Worm (Caenorhabditis elegans): Measurements from ENCODE around the gene sdz-35.
"Not testable (repeated sequence)": the region's sequence is repeated elsewhere in the genome, so short reads cannot be mapped to it uniquely, and the experiment has no call there.

The sdz-35 gene

DNA sequence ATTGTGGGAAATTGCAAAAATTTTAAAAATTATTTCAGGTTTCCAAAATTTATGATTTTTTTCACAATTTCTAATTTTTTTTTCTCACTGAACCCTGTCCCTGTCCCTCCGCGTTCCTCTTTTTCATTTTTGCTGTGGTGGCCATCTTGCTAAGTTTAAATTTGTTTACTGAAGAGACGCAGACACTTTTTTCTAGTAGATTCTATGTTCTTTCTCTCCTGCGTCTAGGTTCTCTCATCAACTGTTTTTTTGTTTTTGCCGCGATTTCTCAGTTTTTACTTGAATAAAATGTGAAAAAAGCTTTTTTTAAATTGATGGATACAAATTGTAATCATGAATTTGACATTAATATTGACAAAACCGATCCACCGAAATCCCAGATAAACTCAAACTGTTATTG is 672 bp upstream of the sdz-35 start, which contains the start of gene ZC239.6:
TSS of gene ZC239.6 (plus strand) at position 381 of the 400 bp plus-strand sequence.
- TF ChIP-seq B0310.2 (tag; optimal IDR thresholded peaks at IDR 0.05) (no peak), hnd-1 (tag; optimal IDR thresholded peaks at IDR 0.05) (no peak), F13C5.2 (tag; optimal IDR thresholded peaks at IDR 0.05) (no peak), sea-1 (GFP tag; conservative IDR thresholded peaks at IDR 0.05) (no peak), ceh-36 (tag; optimal IDR thresholded peaks at IDR 0.05) (no peak), scrt-1 (GFP tag; IDR thresholded peaks at IDR 0.05) (no peak), ceh-13 (GFP tag; optimal IDR thresholded peaks at IDR 0.05) (no peak), ets-7 (tag; optimal IDR thresholded peaks at IDR 0.05) (no peak), hmbx-1 (tag; optimal IDR thresholded peaks at IDR 0.05) (no peak), flt-1 (GFP tag; IDR thresholded peaks at IDR 0.05) (no peak), ama-1 (optimal IDR thresholded peaks at IDR 0.05) (no peak), tbx-37 (GFP tag; conservative IDR thresholded peaks at IDR 0.05) (no peak), aly-1 (tag; optimal IDR thresholded peaks at IDR 0.05) (no peak), pes-1 (GFP tag; IDR thresholded peaks at IDR 0.05) (no peak), tbx-11 (GFP tag; IDR thresholded peaks at IDR 0.05) (no peak), hmg-4 (GFP tag; optimal IDR thresholded peaks at IDR 0.05) (no peak), tra-4 (tag; optimal IDR thresholded peaks at IDR 0.05) (no peak)

DNA sequence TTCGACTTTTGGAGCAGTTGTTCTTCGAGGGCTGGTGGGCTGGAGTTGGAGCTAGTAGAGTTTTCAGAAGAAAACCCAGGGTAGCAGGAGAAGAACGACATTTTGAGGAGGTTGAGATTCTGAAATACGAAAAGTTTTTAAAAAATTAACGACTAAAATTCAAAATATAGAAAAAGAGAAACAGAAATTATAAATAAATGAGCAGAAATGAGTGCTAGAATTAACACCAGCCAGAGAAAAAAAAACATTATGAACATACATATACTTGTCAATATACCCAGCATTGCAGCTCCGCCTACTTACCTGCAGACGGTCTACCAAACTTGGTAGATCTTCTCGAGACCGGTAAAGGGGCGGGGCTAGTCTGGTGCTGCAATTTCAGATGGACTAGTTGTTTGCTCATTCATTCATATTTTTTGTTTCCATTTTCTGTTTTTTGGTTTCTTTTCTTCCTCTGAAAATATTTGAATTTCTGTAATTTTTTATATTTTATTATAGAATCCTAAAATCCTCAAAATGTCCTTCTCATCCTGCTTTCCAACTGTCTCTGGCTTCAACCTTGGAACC is 2.1 kb downstream of the sdz-35 start, which contains the start of the genes ZC239.20 and ZC239.21:
TSS of gene ZC239.20 (minus strand) at position 101 of the 567 bp plus-strand sequence.
TSS of gene ZC239.21 (plus strand) at position 517 of the 567 bp plus-strand sequence.
- no peak for TF ChIP-seq hmg-4 (GFP tag; optimal IDR thresholded peaks at IDR 0.05)
- no peak for TF ChIP-seq aly-1 (tag; optimal IDR thresholded peaks at IDR 0.05)
- TF ChIP-seq sea-1 (GFP tag; conservative IDR thresholded peaks at IDR 0.05) = no peak
- no peak for TF ChIP-seq tra-4 (tag; optimal IDR thresholded peaks at IDR 0.05)
- TF ChIP-seq ama-1 (optimal IDR thresholded peaks at IDR 0.05) = no peak
- no peak for TF ChIP-seq F13C5.2 (tag; optimal IDR thresholded peaks at IDR 0.05)
- TF ChIP-seq tbx-11 (GFP tag; IDR thresholded peaks at IDR 0.05) = no peak
- TF ChIP-seq pes-1 (GFP tag; IDR thresholded peaks at IDR 0.05) = no peak
- no peak for TF ChIP-seq hmbx-1 (tag; optimal IDR thresholded peaks at IDR 0.05)
- no peak for TF ChIP-seq ceh-36 (tag; optimal IDR thresholded peaks at IDR 0.05)
- TF ChIP-seq flt-1 (GFP tag; IDR thresholded peaks at IDR 0.05) = no peak
- TF ChIP-seq scrt-1 (GFP tag; IDR thresholded peaks at IDR 0.05) = no peak
- no peak for TF ChIP-seq hnd-1 (tag; optimal IDR thresholded peaks at IDR 0.05)
- TF ChIP-seq tbx-37 (GFP tag; conservative IDR thresholded peaks at IDR 0.05) = no peak
- no peak for TF ChIP-seq B0310.2 (tag; optimal IDR thresholded peaks at IDR 0.05)

DNA sequence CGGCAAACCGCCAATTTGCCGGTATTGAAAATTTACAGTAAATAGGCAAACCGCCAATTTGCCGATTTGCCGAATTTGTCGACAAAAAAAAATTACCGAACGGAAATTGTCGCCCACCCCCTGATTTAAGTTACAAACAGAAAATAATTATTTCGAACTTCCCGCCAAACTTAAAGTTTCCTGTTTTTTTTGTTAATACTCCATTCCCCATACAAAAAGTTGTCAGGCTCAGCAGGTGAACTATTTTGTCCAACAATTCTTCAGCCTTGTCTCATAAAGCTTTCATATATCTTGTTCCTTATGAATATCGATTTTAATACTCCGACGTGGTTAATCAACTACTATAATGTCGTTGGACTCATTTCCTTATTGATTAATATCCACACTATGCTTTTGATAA is 5.2 kb downstream of the sdz-35 start, which contains the start of gene sri-50:
TSS of gene sri-50 (plus strand) at position 301 of the 400 bp plus-strand sequence.
- no peak for TF ChIP-seq pes-1 (GFP tag; IDR thresholded peaks at IDR 0.05)
- TF ChIP-seq ceh-36 (tag; optimal IDR thresholded peaks at IDR 0.05) = no peak
- TF ChIP-seq hmg-4 (GFP tag; optimal IDR thresholded peaks at IDR 0.05) = no peak
- no peak for TF ChIP-seq tra-4 (tag; optimal IDR thresholded peaks at IDR 0.05)
- TF ChIP-seq hnd-1 (tag; optimal IDR thresholded peaks at IDR 0.05) = no peak

DNA sequence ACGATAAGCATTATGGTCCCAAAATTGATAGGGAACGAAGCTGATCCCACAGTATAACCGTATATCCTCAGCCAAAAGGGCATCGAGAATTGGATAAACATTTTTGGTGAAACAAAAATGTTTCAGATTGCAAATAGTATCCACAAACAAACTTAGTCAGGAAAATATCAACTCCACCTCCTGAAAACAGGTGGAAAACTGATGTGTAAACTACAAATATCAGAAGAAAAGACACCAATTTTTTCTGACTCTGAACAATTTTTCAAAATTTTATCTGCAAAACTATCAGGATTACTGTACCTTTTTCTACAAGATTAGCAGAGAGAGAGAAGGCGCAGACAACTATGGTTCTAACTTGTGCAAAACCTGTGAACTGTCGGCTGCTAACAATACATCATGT is 6.1 kb downstream of the sdz-35 start, which contains the start of gene sri-53:
TSS of gene sri-53 (minus strand) at position 101 of the 400 bp plus-strand sequence.
- TF ChIP-seq tbx-11 (GFP tag; IDR thresholded peaks at IDR 0.05) (no peak), ceh-13 (GFP tag; optimal IDR thresholded peaks at IDR 0.05) (no peak), hmg-4 (GFP tag; optimal IDR thresholded peaks at IDR 0.05) (no peak), scrt-1 (GFP tag; IDR thresholded peaks at IDR 0.05) (no peak), B0310.2 (tag; optimal IDR thresholded peaks at IDR 0.05) (no peak), F13C5.2 (tag; optimal IDR thresholded peaks at IDR 0.05) (no peak), sea-1 (GFP tag; conservative IDR thresholded peaks at IDR 0.05) (no peak), tbx-37 (GFP tag; conservative IDR thresholded peaks at IDR 0.05) (no peak), ama-1 (optimal IDR thresholded peaks at IDR 0.05) (no peak), ceh-36 (tag; optimal IDR thresholded peaks at IDR 0.05) (no peak)

DNA sequence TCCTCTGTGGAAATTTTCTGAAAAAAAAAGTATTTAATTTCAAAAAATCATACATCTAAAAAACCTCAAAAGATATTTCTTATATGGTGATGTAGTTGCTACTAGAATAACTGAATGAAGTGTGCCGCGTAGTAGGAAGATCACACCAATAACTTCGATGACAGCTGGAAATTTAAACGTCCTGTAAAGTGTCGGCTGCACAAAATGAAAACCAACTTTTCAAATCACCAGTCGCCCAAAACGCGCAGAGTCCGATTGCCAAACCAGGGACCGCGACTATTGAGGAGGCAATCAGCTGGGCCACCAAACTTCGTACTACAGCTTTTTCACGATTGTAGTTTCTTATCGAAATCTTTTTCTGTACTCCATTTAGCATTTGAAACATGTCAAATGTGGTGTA is 7.3 kb downstream of the sdz-35 start, which contains the start of gene sri-48:
TSS of gene sri-48 (minus strand) at position 101 of the 400 bp plus-strand sequence.
- TF ChIP-seq aly-1 (tag; optimal IDR thresholded peaks at IDR 0.05); scrt-1 (GFP tag; IDR thresholded peaks at IDR 0.05); B0310.2 (tag; optimal IDR thresholded peaks at IDR 0.05): not testable (repeated sequence)

DNA sequence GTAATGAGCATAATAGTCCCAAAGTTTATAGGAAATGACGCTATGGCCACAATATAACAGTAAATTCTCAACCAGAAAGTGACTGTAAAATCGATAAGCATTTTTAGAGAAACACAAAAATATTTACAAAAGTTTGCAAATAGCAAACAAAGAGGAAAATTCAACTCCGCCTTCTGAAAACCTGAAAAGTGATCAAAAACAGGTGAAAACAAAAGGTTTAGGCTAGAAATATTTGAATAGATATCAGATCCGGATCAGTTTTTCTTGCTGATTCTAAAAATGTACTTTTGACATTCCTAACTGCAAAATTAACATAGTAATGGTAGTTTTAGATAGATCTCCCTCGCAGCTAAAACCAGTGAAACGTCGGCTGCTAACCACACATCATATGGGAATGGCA is 9.6 kb downstream of the sdz-35 start, which contains the start of gene sri-51:
TSS of gene sri-51 (minus strand) at position 101 of the 400 bp plus-strand sequence.
- TF ChIP-seq tbx-11 (GFP tag; IDR thresholded peaks at IDR 0.05) = no peak
- TF ChIP-seq hmbx-1 (tag; optimal IDR thresholded peaks at IDR 0.05) = no peak
- TF ChIP-seq ama-1 (optimal IDR thresholded peaks at IDR 0.05) = no peak
- TF ChIP-seq ceh-36 (tag; optimal IDR thresholded peaks at IDR 0.05) = no peak
- TF ChIP-seq hmg-4 (GFP tag; optimal IDR thresholded peaks at IDR 0.05) = no peak
- TF ChIP-seq F13C5.2 (tag; optimal IDR thresholded peaks at IDR 0.05) = no peak
- no peak for TF ChIP-seq sea-1 (GFP tag; conservative IDR thresholded peaks at IDR 0.05)
- no peak for TF ChIP-seq tra-4 (tag; optimal IDR thresholded peaks at IDR 0.05)

DNA sequence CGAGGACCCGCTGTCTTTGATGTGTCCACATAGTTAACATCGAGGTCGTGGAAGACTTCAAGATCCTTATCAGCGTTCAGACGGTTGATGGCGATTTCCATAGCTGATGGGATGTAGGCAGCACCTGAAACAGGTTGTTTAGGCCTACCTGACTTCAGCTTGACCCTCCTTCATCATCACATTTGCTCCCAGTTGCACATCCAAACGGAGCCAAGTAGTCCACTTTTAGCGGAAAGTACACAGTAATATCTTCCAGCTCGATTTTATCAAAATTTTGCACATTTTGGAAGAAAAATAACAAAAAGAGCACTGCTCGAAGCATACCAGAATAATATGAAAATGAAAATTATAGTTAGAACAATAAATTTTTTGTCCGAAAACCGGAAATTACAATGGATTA is 11.6 kb downstream of the sdz-35 start, which contains the start of gene gcy-15:
TSS of gene gcy-15 (minus strand) at position 101 of the 400 bp plus-strand sequence.
- TF ChIP-seq flt-1 (GFP tag; IDR thresholded peaks at IDR 0.05) = no peak
- TF ChIP-seq ets-7 (tag; optimal IDR thresholded peaks at IDR 0.05) = no peak
- TF ChIP-seq ceh-13 (GFP tag; optimal IDR thresholded peaks at IDR 0.05) = no peak
- TF ChIP-seq B0310.2 (tag; optimal IDR thresholded peaks at IDR 0.05) = no peak
- TF ChIP-seq tra-4 (tag; optimal IDR thresholded peaks at IDR 0.05) = no peak
- TF ChIP-seq hmg-4 (GFP tag; optimal IDR thresholded peaks at IDR 0.05) = no peak
- TF ChIP-seq tbx-11 (GFP tag; IDR thresholded peaks at IDR 0.05) = no peak
- no peak for TF ChIP-seq hnd-1 (tag; optimal IDR thresholded peaks at IDR 0.05)
- TF ChIP-seq F13C5.2 (tag; optimal IDR thresholded peaks at IDR 0.05) = no peak

DNA sequence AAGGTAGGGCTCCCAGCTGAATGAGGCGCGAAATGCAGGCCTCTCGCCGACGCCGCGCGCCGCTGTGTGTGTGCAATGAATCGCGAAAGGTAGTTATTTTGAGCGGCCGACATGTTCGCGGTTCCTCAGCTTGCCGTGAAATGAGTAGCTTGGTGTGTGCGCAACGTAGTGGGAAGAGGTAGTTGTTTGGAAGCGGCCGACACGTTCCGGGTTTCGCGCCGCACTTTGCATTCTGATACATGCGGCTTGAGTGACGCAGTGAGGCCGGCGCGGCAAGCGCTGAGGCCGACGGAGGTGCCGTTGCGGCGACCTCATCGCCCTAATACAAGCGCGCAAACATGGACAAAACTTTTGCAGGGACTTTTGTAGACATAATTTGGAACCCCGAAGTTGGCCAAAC is 12.8 kb downstream of the sdz-35 start:
- TF ChIP-seq flt-1 (GFP tag; IDR thresholded peaks at IDR 0.05) = no peak
- TF ChIP-seq ceh-13 (GFP tag; optimal IDR thresholded peaks at IDR 0.05) = no peak
- no peak for TF ChIP-seq hmg-4 (GFP tag; optimal IDR thresholded peaks at IDR 0.05)
- no peak for TF ChIP-seq B0310.2 (tag; optimal IDR thresholded peaks at IDR 0.05)
- TF ChIP-seq F13C5.2 (tag; optimal IDR thresholded peaks at IDR 0.05) = no peak
- no peak for TF ChIP-seq tbx-11 (GFP tag; IDR thresholded peaks at IDR 0.05)
- no peak for TF ChIP-seq ama-1 (optimal IDR thresholded peaks at IDR 0.05)
- no peak for TF ChIP-seq hmbx-1 (tag; optimal IDR thresholded peaks at IDR 0.05)
- no peak for TF ChIP-seq ceh-36 (tag; optimal IDR thresholded peaks at IDR 0.05)
- TF ChIP-seq hnd-1 (tag; optimal IDR thresholded peaks at IDR 0.05) = no peak
- TF ChIP-seq pes-1 (GFP tag; IDR thresholded peaks at IDR 0.05) = no peak
- TF ChIP-seq aly-1 (tag; optimal IDR thresholded peaks at IDR 0.05) = no peak
